Worm (Caenorhabditis elegans) whole organism, L1 larva: ENCODE measurements around the gene gpla-1.

ENCODE experiments used
- F16B12.6 ChIP-seq: fragments of 150-350 bp; optimal IDR thresholded peaks from 2 replicates; lab custom pipeline; 2014; ENCODE audit warnings: missing biosample characterization, missing genetic modification characterization
- alr-1 ChIP-seq: fragments of 200-800 bp; sonication (Bioruptor generic); optimal IDR thresholded peaks from 2 replicates; lab custom pipeline; 2018; ENCODE audit warnings: borderline replicate concordance, mild to moderate bottlenecking, missing genetic modification characterization, missing compliant biosample characterization
- ama-1 ChIP-seq: fragments of 150-350 bp; optimal IDR thresholded peaks from 2 replicates; lab custom pipeline; 2014
- blmp-1 ChIP-seq: fragments of 150-350 bp; optimal IDR thresholded peaks from 2 replicates; lab custom pipeline; 2014; ENCODE audit warnings: missing biosample characterization, missing genetic modification characterization
- ceh-8 ChIP-seq: fragments of 200-800 bp; sonication (Bioruptor generic); optimal IDR thresholded peaks from 2 replicates; lab custom pipeline; 2018; ENCODE audit warnings: mild to moderate bottlenecking, missing genetic modification characterization, moderate library complexity, missing compliant biosample characterization
- ceh-82 ChIP-seq, 3 experiments: fragments of 150-350 bp in 1 of 3; sonication (generic microtip) in 2 of 3; optimal IDR thresholded peaks; 2 replicates each; lab custom pipeline; 2014 to 2017; ENCODE audit warnings: missing biosample characterization in 3 of 3, missing genetic modification characterization in 3 of 3
- ceh-88 ChIP-seq: fragments of 200-800 bp; sonication (Bioruptor generic); IDR thresholded peaks from 2 replicates; pipeline ENCODE4 v1.3.6; 2022; ENCODE audit warnings: missing genetic modification characterization, missing compliant biosample characterization
- ces-1 ChIP-seq: fragments of 150-350 bp; optimal IDR thresholded peaks from 2 replicates; lab custom pipeline; 2014; ENCODE audit warnings: missing biosample characterization, missing genetic modification reagents, missing genetic modification characterization
- dpl-1 ChIP-seq, 3 experiments: fragments of 150-350 bp in 2 of 3; sonication (generic microtip) in 1 of 3; optimal IDR thresholded peaks; 2 replicates each; lab custom pipeline; 2014 to 2017; ENCODE audit warnings: missing biosample characterization in 3 of 3, missing genetic modification characterization in 3 of 3, missing genetic modification reagents in 3 of 3
- dsc-1 ChIP-seq: sonication (generic microtip); optimal IDR thresholded peaks from 2 replicates; lab custom pipeline; 2016; ENCODE audit warnings: mild to moderate bottlenecking, missing genetic modification characterization, missing compliant biosample characterization
- efl-1 ChIP-seq, 4 experiments: fragments of 150-350 bp; optimal IDR thresholded peaks in 3 of 4; peaks in 1 of 4; 1 replicate in 1 of 4; 2 replicates in 3 of 4; lab custom pipeline; 2014; ENCODE audit warnings: missing biosample characterization in 2 of 4, missing genetic modification characterization in 2 of 4, missing genetic modification reagents in 2 of 4
- elt-2 ChIP-seq: sonication (generic microtip); optimal IDR thresholded peaks from 2 replicates; lab custom pipeline; 2016; ENCODE audit warnings: missing genetic modification characterization, mild to moderate bottlenecking, inconsistent platforms, missing compliant biosample characterization, missing genetic modification reagents
- fkh-10 ChIP-seq: sonication (generic microtip); optimal IDR thresholded peaks from 2 replicates; lab custom pipeline; 2017; ENCODE audit warnings: missing biosample characterization, missing genetic modification reagents, missing genetic modification characterization
- fkh-8 ChIP-seq: sonication (generic microtip); optimal IDR thresholded peaks from 2 replicates; lab custom pipeline; 2016; ENCODE audit warnings: mild to moderate bottlenecking, missing genetic modification characterization, missing compliant biosample characterization
- hlh-17 ChIP-seq: fragments of 200-800 bp; sonication (Bioruptor generic); optimal IDR thresholded peaks from 2 replicates; lab custom pipeline; 2018; ENCODE audit warnings: missing genetic modification characterization, mild to moderate bottlenecking, missing compliant biosample characterization, moderate library complexity, borderline replicate concordance
- hlh-4 ChIP-seq: sonication (generic microtip); optimal IDR thresholded peaks from 2 replicates; lab custom pipeline; 2016; ENCODE audit warnings: mild to moderate bottlenecking, missing genetic modification characterization, missing compliant biosample characterization
- irx-1 ChIP-seq: sonication (generic microtip); optimal IDR thresholded peaks from 2 replicates; lab custom pipeline; 2016; ENCODE audit warnings: missing genetic modification characterization, missing compliant biosample characterization
- isw-1 ChIP-seq: fragments of 200-800 bp; sonication (Bioruptor generic); IDR thresholded peaks from 2 replicates; pipeline ENCODE4 v1.3.6; 2022; ENCODE audit warnings: missing genetic modification characterization, missing compliant biosample characterization
- jun-1 ChIP-seq: fragments of 150-350 bp; optimal IDR thresholded peaks from 2 replicates; lab custom pipeline; 2014; ENCODE audit warnings: missing biosample characterization, missing genetic modification reagents, missing genetic modification characterization
- lin-13 ChIP-seq: fragments of 150-350 bp; optimal IDR thresholded peaks from 2 replicates; lab custom pipeline; 2014; ENCODE audit warnings: missing biosample characterization, missing genetic modification reagents, missing genetic modification characterization
- lin-14 ChIP-seq: fragments of 200-800 bp; sonication (Bioruptor generic); optimal IDR thresholded peaks from 2 replicates; lab custom pipeline; 2018; ENCODE audit warnings: mild to moderate bottlenecking, missing genetic modification characterization, moderate library complexity, missing compliant biosample characterization
- lin-35 ChIP-seq, 2 experiments: fragments of 150-350 bp; optimal IDR thresholded peaks; 2 replicates each; lab custom pipeline; 2014; ENCODE audit warnings: missing biosample characterization in 2 of 2, missing genetic modification characterization in 2 of 2, missing genetic modification reagents in 2 of 2
- lin-39 ChIP-seq: fragments of 150-350 bp; optimal IDR thresholded peaks from 2 replicates; lab custom pipeline; 2014; ENCODE audit warnings: missing biosample characterization, missing genetic modification reagents, missing genetic modification characterization
- lir-3 ChIP-seq: sonication (generic microtip); optimal IDR thresholded peaks from 2 replicates; lab custom pipeline; 2016; ENCODE audit warnings: mild to moderate bottlenecking, missing genetic modification characterization, moderate library complexity, missing compliant biosample characterization; ENCODE audit not compliant: poor library complexity
- lsy-2 ChIP-seq, 2 experiments: fragments of 150-350 bp; optimal IDR thresholded peaks; 2 replicates each; lab custom pipeline; 2014; ENCODE audit warnings: missing biosample characterization in 2 of 2, missing genetic modification characterization in 2 of 2
- nhr-12 ChIP-seq: sonication (generic microtip); optimal IDR thresholded peaks from 2 replicates; lab custom pipeline; 2017; ENCODE audit warnings: missing biosample characterization, missing genetic modification characterization
- nhr-20 ChIP-seq: sonication (generic microtip); optimal IDR thresholded peaks from 2 replicates; lab custom pipeline; 2016; ENCODE audit warnings: mild to moderate bottlenecking, missing genetic modification characterization, missing compliant biosample characterization
- nhr-28 ChIP-seq: fragments of 150-350 bp; optimal IDR thresholded peaks from 2 replicates; lab custom pipeline; 2014; ENCODE audit warnings: missing biosample characterization, missing genetic modification characterization
- nhr-71 ChIP-seq: sonication (generic microtip); optimal IDR thresholded peaks from 2 replicates; lab custom pipeline; 2016; ENCODE audit warnings: mild to moderate bottlenecking, missing genetic modification characterization, moderate library complexity, missing compliant biosample characterization
- nhr-77 ChIP-seq: fragments of 150-350 bp; optimal IDR thresholded peaks from 2 replicates; lab custom pipeline; 2014; ENCODE audit warnings: missing biosample characterization, missing genetic modification characterization
- nhr-85 ChIP-seq: sonication (generic microtip); peaks from one replicate; lab custom pipeline; 2016; ENCODE audit warnings: missing genetic modification characterization, inconsistent platforms, missing compliant biosample characterization
- nhr-90 ChIP-seq: sonication (generic microtip); optimal IDR thresholded peaks from 2 replicates; lab custom pipeline; 2016; ENCODE audit warnings: mild to moderate bottlenecking, missing genetic modification characterization, missing compliant biosample characterization; ENCODE audit not compliant: poor library complexity
- pax-3 ChIP-seq: fragments of 200-800 bp; sonication (Bioruptor generic); optimal IDR thresholded peaks from 2 replicates; lab custom pipeline; 2018; ENCODE audit warnings: mild to moderate bottlenecking, missing genetic modification characterization, moderate library complexity, missing compliant biosample characterization
- skn-1 ChIP-seq: fragments of 150-350 bp; optimal IDR thresholded peaks from 2 replicates; lab custom pipeline; 2014; ENCODE audit warnings: missing biosample characterization, missing genetic modification characterization
- snpc-4 ChIP-seq: fragments of 150-350 bp; optimal IDR thresholded peaks from 2 replicates; lab custom pipeline; 2014; ENCODE audit warnings: missing biosample characterization, missing genetic modification characterization
- snu-23 ChIP-seq: sonication (generic microtip); optimal IDR thresholded peaks from 2 replicates; lab custom pipeline; 2016; ENCODE audit warnings: missing genetic modification characterization, missing compliant biosample characterization
- sox-4 ChIP-seq: sonication (generic microtip); optimal IDR thresholded peaks from 2 replicates; lab custom pipeline; 2016; ENCODE audit warnings: missing genetic modification characterization, missing compliant biosample characterization
- sup-37 ChIP-seq: fragments of 200-800 bp; sonication (Bioruptor generic); optimal IDR thresholded peaks from 2 replicates; lab custom pipeline; 2018; ENCODE audit warnings: mild to moderate bottlenecking, missing genetic modification characterization, missing compliant biosample characterization
- tlp-1 ChIP-seq: fragments of 150-350 bp; optimal IDR thresholded peaks from 2 replicates; lab custom pipeline; 2014; ENCODE audit warnings: missing biosample characterization, missing genetic modification characterization
- unc-130 ChIP-seq: fragments of 150-350 bp; optimal IDR thresholded peaks from 2 replicates; lab custom pipeline; 2017; ENCODE audit warnings: missing biosample characterization, missing genetic modification characterization, inconsistent platforms
- unc-86 ChIP-seq: sonication (generic microtip); optimal IDR thresholded peaks from 2 replicates; lab custom pipeline; 2016; ENCODE audit warnings: missing genetic modification characterization, missing compliant biosample characterization
- xbp-1 ChIP-seq: sonication (generic microtip); optimal IDR thresholded peaks from 2 replicates; lab custom pipeline; 2016; ENCODE audit warnings: missing genetic modification characterization, missing compliant biosample characterization
- zip-4 ChIP-seq: fragments of 200-800 bp; sonication (Bioruptor generic); optimal IDR thresholded peaks from 2 replicates; lab custom pipeline; 2018; ENCODE audit warnings: mild to moderate bottlenecking, missing genetic modification characterization, moderate library complexity, missing compliant biosample characterization

The gpla-1 gene

ce11 chrV:11937710-11938109, at the start of gene gpla-1:
gpla-1 (minus strand) TSS chrV:11937810.
- TF ChIP-seq nhr-20 (tag; lab: Kevin White, UChicago) (no peak), lin-13 (GFP tag; lab: Kevin White, UChicago) (no peak), jun-1 (tag; lab: Kevin White, UChicago) (no peak), elt-2 (no peak), lin-39 (tag; lab: Kevin White, UChicago) (no peak), nhr-28 (tag; lab: Kevin White, UChicago) (no peak), alr-1 (tag; lab: Kevin White, UChicago) (no peak), sox-4 (tag; lab: Kevin White, UChicago) (no peak), hlh-4 (tag; lab: Kevin White, UChicago) (no peak), xbp-1 (tag; lab: Kevin White, UChicago) (no peak), F16B12.6 (no peak), nhr-85 (tag; lab: Kevin White, UChicago) (no peak), nhr-77 (tag; lab: Kevin White, UChicago) (no peak), nhr-12 (tag; lab: Kevin White, UChicago) (no peak), tlp-1 (tag; lab: Kevin White, UChicago) (no peak)

ce11 chrV:11986078-11986869, 48.7 kb upstream of the gpla-1 start:
- no peak for TF ChIP-seq nhr-90 (tag; lab: Kevin White, UChicago)
- no peak for TF ChIP-seq lir-3 (tag; lab: Kevin White, UChicago)
- TF ChIP-seq lin-39 (tag; lab: Kevin White, UChicago), result no peak
- no peak for TF ChIP-seq ceh-82 (tag; optimal IDR thresholded peaks at IDR 0.05; lab: Kevin White, UChicago)
- peak in 1 of 2 experiments; percentile 7 for TF ChIP-seq efl-1 (optimal IDR thresholded peaks at IDR 0.05; lab: Kevin White, UChicago)
- TF ChIP-seq efl-1 (GFP tag; optimal IDR thresholded peaks at IDR 0.05 in 1 of 2; lab: Kevin White, UChicago), result peak in 1 of 2 experiments; percentile 69
- TF ChIP-seq lin-35 (GFP tag; optimal IDR thresholded peaks at IDR 0.05; lab: Kevin White, UChicago), result peak in 1 of 2 experiments; percentile 6
- TF ChIP-seq lin-14 (GFP tag; lab: Kevin White, UChicago), result peak; percentile 71
- TF ChIP-seq sox-4 (tag; lab: Kevin White, UChicago), result no peak
- peak; percentile 41 for TF ChIP-seq ces-1 (GFP tag; lab: Kevin White, UChicago)
- no peak for TF ChIP-seq ceh-8 (GFP tag; lab: Kevin White, UChicago)
- peak; percentile 3 to 29 for TF ChIP-seq lsy-2 (tag; optimal IDR thresholded peaks at IDR 0.05; lab: Kevin White, UChicago)
- peak; percentile 99 for TF ChIP-seq blmp-1 (tag; lab: Kevin White, UChicago)
- peak; percentile 90 for TF ChIP-seq fkh-10 (GFP tag; lab: Kevin White, UChicago)

- TF ChIP-seq irx-1 (tag; lab: Kevin White, UChicago) (no peak), ama-1 (no peak), nhr-77 (tag; lab: Kevin White, UChicago) (no peak), lin-35 (GFP tag; optimal IDR thresholded peaks at IDR 0.05; lab: Kevin White, UChicago) (no peak), fkh-8 (tag; lab: Kevin White, UChicago) (no peak), zip-4 (no peak), sup-37 (GFP tag; lab: Kevin White, UChicago) (no peak), skn-1 (tag; lab: Kevin White, UChicago) (no peak), snpc-4 (tag; lab: Kevin White, UChicago) (no peak)
Observed at ce11 chrV:11985384-11985783, 47.8 kb upstream of the gpla-1 start, which contains the start of gene mans-2. mans-2 (minus strand) TSS chrV:11985484.

ce11 chrV:11982309-11982708, 44.7 kb upstream of the gpla-1 start, which contains the start of gene rpt-1:
rpt-1 (minus strand) TSS chrV:11982397.
- TF ChIP-seq isw-1 (GFP tag; lab: Robert Waterston, UW) (peak; percentile 52), pax-3 (no peak), fkh-8 (tag; lab: Kevin White, UChicago) (peak; percentile 44), irx-1 (tag; lab: Kevin White, UChicago) (no peak), unc-130 (tag; lab: Kevin White, UChicago) (peak; percentile 79), xbp-1 (tag; lab: Kevin White, UChicago) (peak; percentile 55), nhr-71 (peak; percentile 69), nhr-77 (tag; lab: Kevin White, UChicago) (peak; percentile 34), nhr-85 (tag; lab: Kevin White, UChicago) (peak; percentile 59), lin-35 (GFP tag; optimal IDR thresholded peaks at IDR 0.05; lab: Kevin White, UChicago) (peak; percentile 91 to 97), dpl-1 (GFP tag; optimal IDR thresholded peaks at IDR 0.05; lab: Kevin White, UChicago) (peak; percentile 85 to 95 (median 91)), hlh-17 (GFP tag; lab: Kevin White, UChicago) (no peak), snu-23 (GFP tag; lab: Kevin White, UChicago) (peak; percentile 68), ceh-88 (GFP tag; lab: Robert Waterston, UW) (no peak), ceh-82 (tag; optimal IDR thresholded peaks at IDR 0.05; lab: Kevin White, UChicago) (peak; percentile 41 to 76 (median 71)), unc-86 (peak; percentile 24), blmp-1 (tag; lab: Kevin White, UChicago) (peak; percentile 84), dsc-1 (tag; lab: Kevin White, UChicago) (peak; percentile 32), F16B12.6 (peak; percentile 55)
